In the genomic region with DNA sequence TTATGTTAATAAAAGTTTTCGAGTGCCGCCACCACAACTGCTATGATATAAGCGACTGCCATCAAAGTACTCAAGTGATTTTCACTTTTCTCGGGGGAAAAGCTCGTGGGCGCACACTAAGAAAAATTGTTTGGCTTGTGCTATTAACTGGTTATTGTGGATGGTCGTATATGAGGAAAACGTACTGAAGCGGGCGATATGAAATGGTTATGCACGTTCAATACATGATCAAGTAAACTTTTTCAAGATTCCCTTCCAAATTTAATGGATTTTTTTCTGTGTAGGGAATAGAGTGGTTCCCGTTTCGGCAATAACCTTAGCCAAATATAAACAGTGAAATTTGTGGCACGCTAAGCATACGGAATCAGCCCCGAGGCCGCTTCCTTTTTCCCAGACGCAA, we compare ENCODE assay signal across 1 fruit fly cellular context.
TF ChIP-seq lines count a peak whose summit lies in the region.

No protein-coding gene starts in this region.

TF ChIP-seq in whole organism, embryonic, 481 proteins besides CTCF, POLR2A, EP300 and RAD21 (continued from another document and continues in another):
- TF ChIP-seq bigmax (GFP tag; optimal IDR thresholded peaks at IDR 0.05; lab: Kevin White, UChicago) (no peak), Atf6 (GFP tag; IDR thresholded peaks at IDR 0.05; lab: Robert Waterston, UW) (no peak), CG12071 (GFP tag; optimal IDR thresholded peaks at IDR 0.05; lab: Kevin White, UChicago) (no peak), CkIIα-i1 (GFP tag; IDR thresholded peaks at IDR 0.05; lab: Robert Waterston, UW) (no peak), slp2 (GFP tag; optimal IDR thresholded peaks at IDR 0.05; lab: Kevin White, UChicago) (no peak), CG2712 (tag; optimal IDR thresholded peaks at IDR 0.05; lab: Kevin White, UChicago) (peak; percentile 35), CG14667 (GFP tag; IDR thresholded peaks at IDR 0.05; lab: Robert Waterston, UW) (no peak), wdn (GFP tag; IDR thresholded peaks at IDR 0.05; lab: Robert Waterston, UW) (no peak), CG8478 (optimal IDR thresholded peaks at IDR 0.05; lab: Kevin White, UChicago) (no peak), btn (GFP tag; optimal IDR thresholded peaks at IDR 0.05; lab: Kevin White, UChicago) (no peak), CG3065 (GFP tag; optimal IDR thresholded peaks at IDR 0.05; lab: Kevin White, UChicago) (no peak), zfh1 (GFP tag; IDR thresholded peaks at IDR 0.05; lab: Robert Waterston, UW) (0 out of 3 replicates have a peak, but pooled peaks have one; percentile 12), hth (optimal IDR thresholded peaks at IDR 0.05; lab: Kevin White, UChicago) (no peak), CG30403 (GFP tag; optimal IDR thresholded peaks at IDR 0.05; lab: Kevin White, UChicago) (peak; percentile 24), hb (GFP tag; IDR thresholded peaks at IDR 0.05; lab: Robert Waterston, UW; ENCODE audit: partially characterized antibody) (no peak), CG2199 (GFP tag; IDR thresholded peaks at IDR 0.05; lab: Robert Waterston, UW) (no peak), CG4707 (GFP tag; optimal IDR thresholded peaks at IDR 0.05; lab: Kevin White, UChicago) (no peak), Fer3 (tag; optimal IDR thresholded peaks at IDR 0.05; lab: Kevin White, UChicago) (no peak), nmo (GFP tag; optimal IDR thresholded peaks at IDR 0.05; lab: Kevin White, UChicago) (peak; percentile 16), pho (GFP tag; optimal IDR thresholded peaks at IDR 0.05; lab: Kevin White, UChicago) (no peak), pb (GFP tag; optimal IDR thresholded peaks at IDR 0.05; lab: Kevin White, UChicago) (no peak), luna (GFP tag; optimal IDR thresholded peaks at IDR 0.05; lab: Kevin White, UChicago) (no peak), HLHmδ (GFP tag; optimal IDR thresholded peaks at IDR 0.05; lab: Kevin White, UChicago) (no peak), CG3407 (GFP tag; optimal IDR thresholded peaks at IDR 0.05; lab: Kevin White, UChicago) (no peak), Dad (GFP tag; optimal IDR thresholded peaks at IDR 0.05; lab: Kevin White, UChicago) (no peak), hbn (GFP tag; IDR thresholded peaks at IDR 0.05; lab: Robert Waterston, UW; ENCODE audit: partially characterized antibody) (no peak), Hr51 (GFP tag; optimal IDR thresholded peaks at IDR 0.05; lab: Kevin White, UChicago) (peak in 1 of 2 experiments; percentile 26), CG9817 (tag; optimal IDR thresholded peaks at IDR 0.05; lab: Kevin White, UChicago) (no peak), Nf-YB (GFP tag; optimal IDR thresholded peaks at IDR 0.05; lab: Kevin White, UChicago) (no peak), tio (GFP tag; optimal IDR thresholded peaks at IDR 0.05; lab: Kevin White, UChicago) (no peak), CG31224 (GFP tag; IDR thresholded peaks at IDR 0.05; lab: Robert Waterston, UW) (no peak), tap (tag; optimal IDR thresholded peaks at IDR 0.05; lab: Kevin White, UChicago) (no peak), CG34422 (GFP tag; IDR thresholded peaks at IDR 0.05; lab: Robert Waterston, UW) (0 out of 3 replicates have a peak, but pooled peaks have one; percentile 23), Aef1 (GFP tag; IDR thresholded peaks at IDR 0.05; lab: Robert Waterston, UW) (no peak; the same call in 2 of the 3 replicates), scrt (GFP tag; optimal IDR thresholded peaks at IDR 0.05; lab: Kevin White, UChicago) (no peak), danr (GFP tag; IDR thresholded peaks at IDR 0.05; lab: Robert Waterston, UW) (no peak), CG12155 (GFP tag; optimal IDR thresholded peaks at IDR 0.05; lab: Kevin White, UChicago) (no peak), CG31388 (GFP tag; optimal IDR thresholded peaks at IDR 0.05; lab: Kevin White, UChicago) (no peak), nerfin-1 (tag; optimal IDR thresholded peaks at IDR 0.05; lab: Kevin White, UChicago) (no peak), psq (GFP tag; optimal IDR thresholded peaks at IDR 0.05; lab: Kevin White, UChicago) (no peak), Myb (GFP tag; optimal IDR thresholded peaks at IDR 0.05; lab: Kevin White, UChicago) (no peak), ken (GFP tag; IDR thresholded peaks at IDR 0.05; lab: Robert Waterston, UW) (no peak), MTF-1 (GFP tag; optimal IDR thresholded peaks at IDR 0.05; lab: Kevin White, UChicago; ENCODE audit: borderline replicate concordance) (no peak), Six4 (GFP tag; optimal IDR thresholded peaks at IDR 0.05; lab: Kevin White, UChicago) (no peak), dysf (GFP tag; IDR thresholded peaks at IDR 0.05; lab: Robert Waterston, UW) (peak; percentile 37; the same call in 1 of the 3 replicates), CrebB (tag; optimal IDR thresholded peaks at IDR 0.05; lab: Kevin White, UChicago) (no peak), Dip2 (GFP tag; IDR thresholded peaks at IDR 0.05; lab: Robert Waterston, UW) (no peak), sr (GFP tag; IDR thresholded peaks at IDR 0.05; lab: Robert Waterston, UW) (no peak), her (GFP tag; optimal IDR thresholded peaks at IDR 0.05; lab: Kevin White, UChicago) (no peak), CG1024 (GFP tag; IDR thresholded peaks at IDR 0.05; lab: Robert Waterston, UW) (no peak), CG2120 (GFP tag; optimal IDR thresholded peaks at IDR 0.05; lab: Kevin White, UChicago) (peak; percentile 4), dan (GFP tag; IDR thresholded peaks at IDR 0.05; lab: Robert Waterston, UW) (no peak), sna (GFP tag; IDR thresholded peaks at IDR 0.05; lab: Robert Waterston, UW; ENCODE audit: partially characterized antibody) (no peak), Fer1 (GFP tag; optimal IDR thresholded peaks at IDR 0.05; lab: Kevin White, UChicago) (peak; percentile 2), CG3838 (GFP tag; optimal IDR thresholded peaks at IDR 0.05; lab: Kevin White, UChicago) (no peak), CG15601 (tag; optimal IDR thresholded peaks at IDR 0.05; lab: Kevin White, UChicago) (peak; percentile 7), CG12299 (tag; optimal IDR thresholded peaks at IDR 0.05; lab: Kevin White, UChicago) (no peak), fu2 (GFP tag; optimal IDR thresholded peaks at IDR 0.05; lab: Kevin White, UChicago) (no peak), CG17912 (GFP tag; optimal IDR thresholded peaks at IDR 0.05; lab: Kevin White, UChicago) (no peak), Jarid2 (GFP tag; optimal IDR thresholded peaks at IDR 0.05; lab: Kevin White, UChicago) (no peak), tna (GFP tag; IDR thresholded peaks at IDR 0.05; lab: Robert Waterston, UW; ENCODE audit: partially characterized antibody) (no peak), CG4328 (GFP tag; optimal IDR thresholded peaks at IDR 0.05; lab: Kevin White, UChicago) (no peak), CG18011 (GFP tag; optimal IDR thresholded peaks at IDR 0.05; lab: Kevin White, UChicago) (no peak), CG1529 (GFP tag; optimal IDR thresholded peaks at IDR 0.05; lab: Kevin White, UChicago) (no peak), schlank (tag; optimal IDR thresholded peaks at IDR 0.05; lab: Kevin White, UChicago) (no peak), amos (GFP tag; IDR thresholded peaks at IDR 0.05; lab: Robert Waterston, UW; ENCODE audit: partially characterized antibody) (no peak), Hmr (GFP tag; optimal IDR thresholded peaks at IDR 0.05; lab: Kevin White, UChicago) (peak; percentile 17), CG7963 (GFP tag; IDR thresholded peaks at IDR 0.05; lab: Robert Waterston, UW; ENCODE audit: partially characterized antibody) (no peak), sens-2 (GFP tag; IDR thresholded peaks at IDR 0.05; lab: Robert Waterston, UW) (no peak), HHEX (GFP tag; optimal IDR thresholded peaks at IDR 0.05; lab: Kevin White, UChicago) (no peak), gsb (GFP tag; IDR thresholded peaks at IDR 0.05; lab: Robert Waterston, UW) (no peak), cad (GFP tag; optimal IDR thresholded peaks at IDR 0.05; lab: Kevin White, UChicago) (no peak), ro (GFP tag; IDR thresholded peaks at IDR 0.05; lab: Robert Waterston, UW) (no peak), BEAF-32 (GFP tag; optimal IDR thresholded peaks at IDR 0.05; lab: Kevin White, UChicago) (no peak), CG31441 (GFP tag; IDR thresholded peaks at IDR 0.05; lab: Robert Waterston, UW) (0 out of 2 replicates have a peak, but pooled peaks have one; percentile 20), CG13287 (GFP tag; IDR thresholded peaks at IDR 0.05; lab: Robert Waterston, UW; ENCODE audit: partially characterized antibody) (no peak), onecut (GFP tag; IDR thresholded peaks at IDR 0.05; lab: Robert Waterston, UW) (no peak), CG7839 (tag; optimal IDR thresholded peaks at IDR 0.05; lab: Kevin White, UChicago) (peak; percentile 26), CG12104 (GFP tag; optimal IDR thresholded peaks at IDR 0.05; lab: Kevin White, UChicago) (no peak), Atf-2 (GFP tag; optimal IDR thresholded peaks at IDR 0.05; lab: Kevin White, UChicago) (no peak), CG17361 (GFP tag; IDR thresholded peaks at IDR 0.05; lab: Robert Waterston, UW) (0 out of 3 replicates have a peak, but pooled peaks have one; percentile 27), CG7987 (GFP tag; optimal IDR thresholded peaks at IDR 0.05; lab: Kevin White, UChicago) (no peak), CG10431 (GFP tag; optimal IDR thresholded peaks at IDR 0.05; lab: Kevin White, UChicago) (no peak), CG12236 (GFP tag; optimal IDR thresholded peaks at IDR 0.05; lab: Kevin White, UChicago) (no peak), crp (GFP tag; optimal IDR thresholded peaks at IDR 0.05; lab: Kevin White, UChicago) (no peak), maf-S (GFP tag; optimal IDR thresholded peaks at IDR 0.05; lab: Kevin White, UChicago) (no peak), gro (GFP tag; optimal IDR thresholded peaks at IDR 0.05; lab: Kevin White, UChicago) (no peak), CG6765 (GFP tag; optimal IDR thresholded peaks at IDR 0.05; lab: Kevin White, UChicago) (no peak), Hr78 (GFP tag; optimal IDR thresholded peaks at IDR 0.05; lab: Kevin White, UChicago) (no peak), dpn (GFP tag; optimal IDR thresholded peaks at IDR 0.05; lab: Kevin White, UChicago) (peak in 1 of 2 experiments; percentile 25), CG9797 (GFP tag; optimal IDR thresholded peaks at IDR 0.05; lab: Kevin White, UChicago) (no peak), Fer2 (tag; optimal IDR thresholded peaks at IDR 0.05; lab: Kevin White, UChicago) (no peak), repo (GFP tag; optimal IDR thresholded peaks at IDR 0.05; lab: Kevin White, UChicago) (no peak), CG4424 (GFP tag; optimal IDR thresholded peaks at IDR 0.05; lab: Kevin White, UChicago) (no peak), CG10565 (GFP tag; optimal IDR thresholded peaks at IDR 0.05; lab: Kevin White, UChicago) (no peak), CG11398 (GFP tag; optimal IDR thresholded peaks at IDR 0.05; lab: Kevin White, UChicago) (no peak), corto (GFP tag; optimal IDR thresholded peaks at IDR 0.05; lab: Kevin White, UChicago) (no peak), toy (GFP tag; IDR thresholded peaks at IDR 0.05; lab: Robert Waterston, UW) (no peak), CG30431 (GFP tag; optimal IDR thresholded peaks at IDR 0.05; lab: Kevin White, UChicago) (no peak), lmd (GFP tag; IDR thresholded peaks at IDR 0.05; lab: Robert Waterston, UW) (no peak), Nf-YC (tag; optimal IDR thresholded peaks at IDR 0.05; lab: Kevin White, UChicago) (no peak), NK7.1 (GFP tag; optimal IDR thresholded peaks at IDR 0.05; lab: Kevin White, UChicago) (no peak), az2 (GFP tag; optimal IDR thresholded peaks at IDR 0.05; lab: Kevin White, UChicago) (peak; percentile 10), crc (GFP tag; optimal IDR thresholded peaks at IDR 0.05; lab: Kevin White, UChicago) (no peak), kni (GFP tag; optimal IDR thresholded peaks at IDR 0.05; lab: Kevin White, UChicago) (no peak), CG43689 (GFP tag; IDR thresholded peaks at IDR 0.05; lab: Robert Waterston, UW) (no peak), Side (GFP tag; optimal IDR thresholded peaks at IDR 0.05; lab: Kevin White, UChicago) (no peak), CG7556 (GFP tag; optimal IDR thresholded peaks at IDR 0.05; lab: Kevin White, UChicago) (peak; percentile 6), jumu (GFP tag; optimal IDR thresholded peaks at IDR 0.05; lab: Kevin White, UChicago) (peak; percentile 29), CG34224 (GFP tag; IDR thresholded peaks at IDR 0.05; lab: Robert Waterston, UW; ENCODE audit: partially characterized antibody) (no peak), CG5245 (GFP tag; optimal IDR thresholded peaks at IDR 0.05; lab: Kevin White, UChicago) (no peak), CG15514 (GFP tag; optimal IDR thresholded peaks at IDR 0.05; lab: Kevin White, UChicago) (no peak), CG14441 (GFP tag; IDR thresholded peaks at IDR 0.05; lab: Robert Waterston, UW) (0 out of 2 replicates have a peak, but pooled peaks have one; percentile 20), CG3726 (GFP tag; IDR thresholded peaks at IDR 0.05; lab: Robert Waterston, UW) (no peak), lola (GFP tag; optimal IDR thresholded peaks at IDR 0.05; lab: Kevin White, UChicago) (no peak), D19A (tag; optimal IDR thresholded peaks at IDR 0.05; lab: Kevin White, UChicago) (no peak), Usf (GFP tag; optimal IDR thresholded peaks at IDR 0.05; lab: Kevin White, UChicago) (no peak), Rfx (GFP tag; IDR thresholded peaks at IDR 0.05; lab: Robert Waterston, UW) (no peak), CG10959 (GFP tag; IDR thresholded peaks at IDR 0.05; lab: Robert Waterston, UW) (no peak), CG4617 (GFP tag; optimal IDR thresholded peaks at IDR 0.05; lab: Kevin White, UChicago; ENCODE audit: borderline replicate concordance) (no peak), sqz (GFP tag; optimal IDR thresholded peaks at IDR 0.05; lab: Kevin White, UChicago) (no peak), CG33213 (GFP tag; optimal IDR thresholded peaks at IDR 0.05; lab: Kevin White, UChicago) (no peak), mam (GFP tag; optimal IDR thresholded peaks at IDR 0.05; lab: Kevin White, UChicago) (peak; percentile 20), so (GFP tag; IDR thresholded peaks at IDR 0.05; lab: Robert Waterston, UW) (no peak), CG12219 (GFP tag; optimal IDR thresholded peaks at IDR 0.05; lab: Kevin White, UChicago) (no peak), Bteb2 (GFP tag; optimal IDR thresholded peaks at IDR 0.05; lab: Kevin White, UChicago) (no peak), dmrt99B (tag; optimal IDR thresholded peaks at IDR 0.05; lab: Kevin White, UChicago) (peak; percentile 13), lilli (GFP tag; optimal IDR thresholded peaks at IDR 0.05; lab: Kevin White, UChicago) (peak; percentile 10), CG18599 (GFP tag; optimal IDR thresholded peaks at IDR 0.05; lab: Kevin White, UChicago) (peak; percentile 39), Sox102F (GFP tag; optimal IDR thresholded peaks at IDR 0.05; lab: Kevin White, UChicago) (peak; percentile 26), Ets97D (GFP tag; optimal IDR thresholded peaks at IDR 0.05; lab: Kevin White, UChicago) (no peak)
